Worm (Caenorhabditis elegans) whole organism, late embryonic: ENCODE data around the gene F16G10.10.

Experiments
- K09A11.1 ChIP-seq: sonication (generic microtip); optimal IDR thresholded peaks from 2 replicates; lab custom pipeline; 2017; ENCODE audit warnings: antibody characterized with exemption, mild to moderate bottlenecking, missing genetic modification characterization, missing compliant biosample characterization; ENCODE audit not compliant: insufficient read depth
- lim-6 ChIP-seq: sonication (generic microtip); optimal IDR thresholded peaks from 2 replicates; lab custom pipeline; 2016; ENCODE audit warnings: missing genetic modification characterization, missing compliant biosample characterization
- pqm-1 ChIP-seq: sonication (generic microtip); optimal IDR thresholded peaks from 2 replicates; lab custom pipeline; 2016; ENCODE audit warnings: missing genetic modification characterization, missing compliant biosample characterization
- zip-5 ChIP-seq: sonication (generic microtip); optimal IDR thresholded peaks from 2 replicates; lab custom pipeline; 2016; ENCODE audit warnings: missing genetic modification characterization, missing compliant biosample characterization

ce11 chrII:2395864-2396263 lies 5.1 kb upstream of the F16G10.10 start, which contains the start of gene F16G10.13:
- no peak for TF ChIP-seq K09A11.1 (tag; lab: Kevin White, UChicago)
- TF ChIP-seq zip-5, result no peak
- no peak for TF ChIP-seq lim-6 (tag; lab: Kevin White, UChicago)
- TF ChIP-seq pqm-1 (tag; lab: Kevin White, UChicago), result no peak
